Fruit fly (Drosophila melanogaster) ovary, adult (tissue): ENCODE measurements around the gene CG6431.
A peak's percentile ranks its signal among the peaks of the same experiment; 100 is the strongest.

Experiments used
- CG17801 ChIP-seq: fragments of 200-800 bp; optimal IDR thresholded peaks from 2 replicates; lab custom pipeline; 2019; ENCODE audit warnings: missing biosample characterization, mild to moderate bottlenecking, missing genetic modification characterization, moderate library complexity; ENCODE audit not compliant: partially characterized antibody

CG6431 gene

dm6 chr2L:10693018-10693417 is 31.0 kb upstream of the CG6431 start:
- TF ChIP-seq CG17801 (GFP tag; lab: Kevin White, UChicago) = no peak

- TF ChIP-seq CG17801 (GFP tag; lab: Kevin White, UChicago) = no peak
Observed at dm6 chr2L:10694053-10694618, 29.9 kb upstream of the CG6431 start, which contains the start of gene CG17108. Gene CG17108 (minus strand): TSS chr2L:10694103.

dm6 chr2L:10697992-10698391 is 26.0 kb upstream of the CG6431 start, which contains the start of gene CG7300:
Gene CG7300 (minus strand): TSS chr2L:10698043.
- TF ChIP-seq CG17801 (GFP tag; lab: Kevin White, UChicago) = no peak

- no peak for TF ChIP-seq CG17801 (GFP tag; lab: Kevin White, UChicago)
Observed at dm6 chr2L:10701499-10702062, 22.4 kb upstream of the CG6431 start, which contains the start of gene Lip1. Gene Lip1 (minus strand): TSS chr2L:10701544.

dm6 chr2L:10703281-10703680 is 20.7 kb upstream of the CG6431 start, which contains the start of gene CG6415:
Gene CG6415 (plus strand): TSS chr2L:10703621.
- TF ChIP-seq CG17801 (GFP tag; lab: Kevin White, UChicago) = no peak

- no peak for TF ChIP-seq CG17801 (GFP tag; lab: Kevin White, UChicago)
Observed at dm6 chr2L:10704425-10704824, 19.6 kb upstream of the CG6431 start.

- TF ChIP-seq CG17801 (GFP tag; lab: Kevin White, UChicago) = no peak
Observed at dm6 chr2L:10706267-10706666, 17.7 kb upstream of the CG6431 start.

- no peak for TF ChIP-seq CG17801 (GFP tag; lab: Kevin White, UChicago)
Observed at dm6 chr2L:10708089-10708488, 15.9 kb upstream of the CG6431 start.

- no peak for TF ChIP-seq CG17801 (GFP tag; lab: Kevin White, UChicago)
Observed at dm6 chr2L:10709353-10709752, 14.7 kb upstream of the CG6431 start, which contains the start of gene Lip2. Gene Lip2 (minus strand): TSS chr2L:10709453.

- TF ChIP-seq CG17801 (GFP tag; lab: Kevin White, UChicago) = no peak
Observed at dm6 chr2L:10711221-10711620, 12.8 kb upstream of the CG6431 start.

dm6 chr2L:10721535-10721934 is 2.5 kb upstream of the CG6431 start:
- no peak for TF ChIP-seq CG17801 (GFP tag; lab: Kevin White, UChicago)

- no peak for TF ChIP-seq CG17801 (GFP tag; lab: Kevin White, UChicago)
Observed at dm6 chr2L:10728751-10729150, 4.7 kb downstream of the CG6431 start, which contains the start of gene CG6443. Gene CG6443 (plus strand): TSS chr2L:10728978.

- TF ChIP-seq CG17801 (GFP tag; lab: Kevin White, UChicago) = no peak
Observed at dm6 chr2L:10729955-10730354, 6.0 kb downstream of the CG6431 start, which contains the start of gene CG17118. Gene CG17118 (plus strand): TSS chr2L:10730255.

dm6 chr2L:10732343-10732808 is 8.4 kb downstream of the CG6431 start, which contains the start of the genes EMC3 and Dpy-30L1:
Gene EMC3 (minus strand): TSS chr2L:10732423.
Gene Dpy-30L1 (plus strand): TSS chr2L:10732653.
- peak; percentile 51 for TF ChIP-seq CG17801 (GFP tag; lab: Kevin White, UChicago)

dm6 chr2L:10735923-10736322 is 11.9 kb downstream of the CG6431 start, which contains the start of gene Nup107:
Gene Nup107 (minus strand): TSS chr2L:10736071.
- no peak for TF ChIP-seq CG17801 (GFP tag; lab: Kevin White, UChicago)
